Worm (Caenorhabditis elegans) whole organism, late embryonic: ENCODE data around the gene T05G5.1.
A peak's percentile ranks its signal among the peaks of the same experiment; 100 is the strongest.

ENCODE experiments used
- C08G9.2 ChIP-seq: sonication (generic microtip); optimal IDR thresholded peaks from 2 replicates; lab custom pipeline; 2016; ENCODE audit warnings: mild to moderate bottlenecking, missing genetic modification characterization, moderate library complexity, missing compliant biosample characterization
- C38D4.7 ChIP-seq: fragments of 200-800 bp; sonication (Bioruptor generic); optimal IDR thresholded peaks from 2 replicates; lab custom pipeline; 2018; ENCODE audit warnings: mild to moderate bottlenecking, missing genetic modification characterization, moderate library complexity, missing compliant biosample characterization
- F13H6.1 ChIP-seq: sonication (generic microtip); optimal IDR thresholded peaks from 2 replicates; lab custom pipeline; 2016; ENCODE audit warnings: missing genetic modification characterization, missing compliant biosample characterization
- T23F11.4 ChIP-seq: fragments of 200-800 bp; sonication (Bioruptor generic); optimal IDR thresholded peaks from 2 replicates; lab custom pipeline; 2018; ENCODE audit warnings: mild to moderate bottlenecking, missing genetic modification characterization, missing compliant biosample characterization
- Y22D7AL.16 ChIP-seq: sonication (generic microtip); optimal IDR thresholded peaks from 2 replicates; lab custom pipeline; 2016; ENCODE audit warnings: missing genetic modification characterization, missing compliant biosample characterization
- ahr-1 ChIP-seq: sonication (generic microtip); optimal IDR thresholded peaks from 2 replicates; lab custom pipeline; 2016; ENCODE audit warnings: missing genetic modification characterization, missing compliant biosample characterization
- ama-1 ChIP-seq: fragments of 150-350 bp; optimal IDR thresholded peaks from 2 replicates; lab custom pipeline; 2014
- ceh-14 ChIP-seq: sonication (generic microtip); optimal IDR thresholded peaks from 2 replicates; lab custom pipeline; 2016; ENCODE audit warnings: missing genotype, missing genetic modification characterization, missing compliant biosample characterization
- ceh-18 ChIP-seq: sonication (generic microtip); optimal IDR thresholded peaks from 2 replicates; lab custom pipeline; 2016; ENCODE audit warnings: missing genetic modification characterization, missing compliant biosample characterization
- ceh-24 ChIP-seq: sonication (generic microtip); optimal IDR thresholded peaks from 2 replicates; lab custom pipeline; 2016; ENCODE audit warnings: mild to moderate bottlenecking, missing genetic modification characterization, missing compliant biosample characterization
- ceh-30 ChIP-seq: fragments of 150-350 bp; optimal IDR thresholded peaks from 2 replicates; lab custom pipeline; 2014; ENCODE audit warnings: missing biosample characterization, missing genetic modification characterization
- ceh-45 ChIP-seq: fragments of 200-800 bp; sonication (Bioruptor generic); IDR thresholded peaks from 2 replicates; pipeline ENCODE4 v1.3.6; 2022; ENCODE audit warnings: missing genetic modification reagents, missing genetic modification characterization, missing compliant biosample characterization
- ceh-48 ChIP-seq: sonication (generic microtip); optimal IDR thresholded peaks from 2 replicates; lab custom pipeline; 2016; ENCODE audit warnings: missing genetic modification characterization, inconsistent platforms, missing compliant biosample characterization
- ceh-6 ChIP-seq: fragments of 200-800 bp; sonication (Bioruptor generic); optimal IDR thresholded peaks from 2 replicates; lab custom pipeline; 2018; ENCODE audit warnings: mild to moderate bottlenecking, missing genetic modification characterization, missing compliant biosample characterization
- ceh-9 ChIP-seq: sonication (generic microtip); optimal IDR thresholded peaks from 2 replicates; lab custom pipeline; 2016; ENCODE audit warnings: mild to moderate bottlenecking, missing genetic modification characterization, inconsistent platforms, missing compliant biosample characterization
- che-1 ChIP-seq: sonication (generic microtip); optimal IDR thresholded peaks from 2 replicates; lab custom pipeline; 2016; ENCODE audit warnings: mild to moderate bottlenecking, missing genetic modification characterization, missing compliant biosample characterization
- dmd-4 ChIP-seq: sonication (generic microtip); optimal IDR thresholded peaks from 2 replicates; lab custom pipeline; 2016; ENCODE audit warnings: borderline replicate concordance, missing genetic modification characterization, missing compliant biosample characterization
- elt-2 ChIP-seq: sonication (generic microtip); optimal IDR thresholded peaks from 2 replicates; lab custom pipeline; 2016; ENCODE audit warnings: missing genetic modification reagents, missing genetic modification characterization, missing compliant biosample characterization
- elt-4 ChIP-seq: sonication (generic microtip); optimal IDR thresholded peaks from 2 replicates; lab custom pipeline; 2016; ENCODE audit warnings: missing genetic modification characterization, missing compliant biosample characterization
- ets-4 ChIP-seq: sonication (generic microtip); optimal IDR thresholded peaks from 2 replicates; lab custom pipeline; 2016; ENCODE audit warnings: missing genetic modification characterization, missing compliant biosample characterization
- eyg-1 ChIP-seq: sonication (generic microtip); optimal IDR thresholded peaks from 2 replicates; lab custom pipeline; 2016; ENCODE audit warnings: missing genotype, missing genetic modification characterization, missing compliant biosample characterization
- fax-1 ChIP-seq: sonication (generic microtip); optimal IDR thresholded peaks from 2 replicates; lab custom pipeline; 2016; ENCODE audit warnings: missing genotype, missing genetic modification characterization, missing compliant biosample characterization
- fkh-10 ChIP-seq: fragments of 150-350 bp; optimal IDR thresholded peaks from 2 replicates; lab custom pipeline; 2014; ENCODE audit warnings: missing biosample characterization, missing genetic modification reagents, missing genetic modification characterization
- fkh-6 ChIP-seq: sonication (generic microtip); optimal IDR thresholded peaks from 2 replicates; lab custom pipeline; 2016; ENCODE audit warnings: missing genetic modification characterization, missing compliant biosample characterization
- gmeb-2 ChIP-seq: sonication (generic microtip); optimal IDR thresholded peaks from 2 replicates; lab custom pipeline; 2016; ENCODE audit warnings: missing genetic modification characterization, inconsistent platforms, missing compliant biosample characterization
- hlh-13 ChIP-seq: fragments of 200-800 bp; sonication (Bioruptor generic); optimal IDR thresholded peaks from 2 replicates; lab custom pipeline; 2018; ENCODE audit warnings: mild to moderate bottlenecking, missing genetic modification characterization, missing compliant biosample characterization
- hlh-30 ChIP-seq: sonication (generic microtip); optimal IDR thresholded peaks from 2 replicates; lab custom pipeline; 2017; ENCODE audit warnings: antibody characterized with exemption, missing genetic modification characterization, missing compliant biosample characterization; ENCODE audit not compliant: insufficient read depth
- hlh-6 ChIP-seq: sonication (generic microtip); optimal IDR thresholded peaks from 2 replicates; lab custom pipeline; 2016; ENCODE audit warnings: missing genotype, missing genetic modification characterization, missing compliant biosample characterization
- hlh-8 ChIP-seq: sonication (generic microtip); optimal IDR thresholded peaks from 2 replicates; lab custom pipeline; 2016; ENCODE audit warnings: missing genotype, missing genetic modification characterization, missing compliant biosample characterization
- lim-6 ChIP-seq: sonication (generic microtip); optimal IDR thresholded peaks from 2 replicates; lab custom pipeline; 2016; ENCODE audit warnings: missing genetic modification characterization, missing compliant biosample characterization
- lin-11 ChIP-seq: fragments of 200-800 bp; sonication (Bioruptor generic); optimal IDR thresholded peaks from 2 replicates; lab custom pipeline; 2018; ENCODE audit warnings: mild to moderate bottlenecking, missing genetic modification characterization, missing compliant biosample characterization
- mec-3 ChIP-seq: sonication (generic microtip); optimal IDR thresholded peaks from 2 replicates; lab custom pipeline; 2016; ENCODE audit warnings: borderline replicate concordance, missing genetic modification characterization, missing compliant biosample characterization
- nfya-1 ChIP-seq: sonication (generic microtip); optimal IDR thresholded peaks from 2 replicates; lab custom pipeline; 2017; ENCODE audit warnings: missing genetic modification characterization, mild to moderate bottlenecking, missing compliant biosample characterization, antibody characterized with exemption, moderate library complexity
- nhr-232 ChIP-seq: sonication (generic microtip); optimal IDR thresholded peaks from 2 replicates; lab custom pipeline; 2016; ENCODE audit warnings: missing genetic modification characterization, missing compliant biosample characterization
- npax-4 ChIP-seq: sonication (generic microtip); optimal IDR thresholded peaks from 2 replicates; lab custom pipeline; 2016; ENCODE audit warnings: missing genetic modification characterization, missing compliant biosample characterization
- odd-2 ChIP-seq: sonication (generic microtip); optimal IDR thresholded peaks from 2 replicates; lab custom pipeline; 2017; ENCODE audit warnings: antibody characterized with exemption, mild to moderate bottlenecking, missing genetic modification characterization, missing compliant biosample characterization
- pag-3 ChIP-seq: sonication (generic microtip); optimal IDR thresholded peaks from 2 replicates; lab custom pipeline; 2016; ENCODE audit warnings: missing compliant biosample characterization, missing genetic modification characterization, borderline replicate concordance
- pat-9 ChIP-seq: fragments of 200-800 bp; sonication (Bioruptor generic); optimal IDR thresholded peaks from 2 replicates; lab custom pipeline; 2018; ENCODE audit warnings: mild to moderate bottlenecking, missing genetic modification characterization, moderate library complexity, missing compliant biosample characterization
- pax-1 ChIP-seq: fragments of 150-350 bp; optimal IDR thresholded peaks from 2 replicates; lab custom pipeline; 2014; ENCODE audit warnings: missing biosample characterization, missing genetic modification characterization
- pha-4 ChIP-seq: fragments of 150-350 bp; optimal IDR thresholded peaks from 2 replicates; lab custom pipeline; 2018; ENCODE audit warnings: missing biosample characterization, missing genetic modification reagents, missing genetic modification characterization
- pqm-1 ChIP-seq: sonication (generic microtip); optimal IDR thresholded peaks from 2 replicates; lab custom pipeline; 2016; ENCODE audit warnings: missing genetic modification characterization, missing compliant biosample characterization
- pros-1 ChIP-seq: fragments of 150-350 bp; optimal IDR thresholded peaks from 2 replicates; lab custom pipeline; 2014; ENCODE audit warnings: missing biosample characterization, missing genetic modification reagents, missing genetic modification characterization
- ref-2 ChIP-seq: sonication (generic microtip); optimal IDR thresholded peaks from 2 replicates; lab custom pipeline; 2016; ENCODE audit warnings: missing genetic modification characterization, missing compliant biosample characterization
- rnt-1 ChIP-seq: sonication (generic microtip); optimal IDR thresholded peaks from 2 replicates; lab custom pipeline; 2016; ENCODE audit warnings: missing genetic modification characterization, missing compliant biosample characterization
- sdc-2 ChIP-seq: sonication (generic microtip); optimal IDR thresholded peaks from 2 replicates; lab custom pipeline; 2016; ENCODE audit warnings: missing genotype, missing genetic modification characterization, missing compliant biosample characterization
- sox-2 ChIP-seq: fragments of 200-800 bp; sonication (Bioruptor generic); IDR thresholded peaks from 2 replicates; pipeline ENCODE4 v1.3.6; 2022; ENCODE audit warnings: missing genetic modification reagents, missing genetic modification characterization, missing compliant biosample characterization
- syd-9 ChIP-seq: sonication (generic microtip); optimal IDR thresholded peaks from 2 replicates; lab custom pipeline; 2016; ENCODE audit warnings: mild to moderate bottlenecking, missing genetic modification characterization, moderate library complexity, missing compliant biosample characterization
- tbx-7 ChIP-seq: sonication (generic microtip); optimal IDR thresholded peaks from 2 replicates; lab custom pipeline; 2016; ENCODE audit warnings: missing genotype, missing genetic modification characterization, missing compliant biosample characterization
- ttx-3 ChIP-seq: sonication (generic microtip); optimal IDR thresholded peaks from 2 replicates; lab custom pipeline; 2016; ENCODE audit warnings: missing genetic modification reagents, missing genetic modification characterization, missing compliant biosample characterization
- unc-3 ChIP-seq, 2 experiments: fragments of 200-800 bp in 1 of 2; sonication (Bioruptor generic) in 1 of 2; sonication (generic microtip) in 1 of 2; conservative IDR thresholded peaks in 1 of 2; optimal IDR thresholded peaks in 1 of 2; 2 replicates each; pipeline versions ENCODE4 v1.3.6 to Lab custom; 2016 to 2022; ENCODE audit warnings: missing compliant biosample characterization in 2 of 2, missing genetic modification characterization in 2 of 2, missing genetic modification reagents in 1 of 2
- unc-42 ChIP-seq: sonication (generic microtip); optimal IDR thresholded peaks from 2 replicates; lab custom pipeline; 2016; ENCODE audit warnings: missing genotype, missing genetic modification characterization, missing compliant biosample characterization
- unc-86 ChIP-seq: sonication (generic microtip); optimal IDR thresholded peaks from 2 replicates; lab custom pipeline; 2016; ENCODE audit warnings: missing genetic modification characterization, missing compliant biosample characterization
- ztf-16 ChIP-seq: sonication (generic microtip); optimal IDR thresholded peaks from 2 replicates; lab custom pipeline; 2017; ENCODE audit warnings: missing genetic modification characterization, missing compliant biosample characterization

The T05G5.1 gene

DNA sequence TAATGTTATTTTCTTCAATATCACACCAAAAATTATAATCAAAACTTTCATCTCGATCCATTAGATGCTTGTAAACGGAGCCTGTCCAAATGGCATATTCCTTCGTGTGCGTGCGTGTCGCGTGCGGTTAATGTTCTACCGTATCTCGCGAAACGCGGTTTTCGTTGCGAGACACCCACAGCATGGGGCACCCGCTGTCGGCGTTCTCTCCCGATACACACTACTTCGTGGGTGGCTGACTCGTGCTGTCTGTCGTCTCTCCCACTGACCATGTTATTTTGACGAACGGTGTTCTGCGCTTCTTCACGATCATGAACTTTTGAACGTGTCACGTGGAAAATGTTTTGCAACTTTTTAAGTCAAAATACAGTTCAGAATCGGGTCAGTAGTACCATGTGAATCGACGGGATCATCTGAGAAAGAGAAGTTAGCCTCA is 22.3 kb upstream of the T05G5.1 start:
- peak; percentile 96 for TF ChIP-seq hlh-30
- peak; percentile 22 for TF ChIP-seq ttx-3 (tag; lab: Kevin White, UChicago)
- TF ChIP-seq hlh-6, result no peak
- TF ChIP-seq tbx-7 (tag; lab: Kevin White, UChicago), result peak; percentile 59
- no peak for TF ChIP-seq pag-3 (tag; lab: Kevin White, UChicago)
- peak; percentile 52 for TF ChIP-seq unc-86 (tag; lab: Kevin White, UChicago)
- peak; percentile 8 for TF ChIP-seq ahr-1 (tag; lab: Kevin White, UChicago)
- TF ChIP-seq ref-2, result peak; percentile 98
- TF ChIP-seq odd-2 (tag; lab: Kevin White, UChicago), result no peak
- no peak for TF ChIP-seq elt-4 (tag; lab: Kevin White, UChicago)
- TF ChIP-seq pqm-1 (tag; lab: Kevin White, UChicago), result peak; percentile 57
- peak; percentile 20 for TF ChIP-seq fkh-6 (tag; lab: Kevin White, UChicago)
- TF ChIP-seq che-1, result peak; percentile 56
- peak; percentile 94 for TF ChIP-seq rnt-1 (tag; lab: Kevin White, UChicago)
- peak; percentile 45 for TF ChIP-seq sdc-2
- peak; percentile 43 for TF ChIP-seq fax-1 (tag; lab: Kevin White, UChicago)
- TF ChIP-seq lin-11, result peak; percentile 31
- peak; percentile 78 for TF ChIP-seq elt-2
- peak; percentile 61 for TF ChIP-seq sox-2 (GFP tag; lab: Robert Waterston, UW)
- no peak for TF ChIP-seq ceh-9 (tag; lab: Kevin White, UChicago)
- peak; percentile 84 for TF ChIP-seq syd-9 (tag; lab: Kevin White, UChicago)
- TF ChIP-seq C38D4.7, result peak; percentile 66
- peak; percentile 54 for TF ChIP-seq ceh-14 (tag; lab: Kevin White, UChicago)
- no peak for TF ChIP-seq ceh-24 (tag; lab: Kevin White, UChicago)
- peak; percentile 50 for TF ChIP-seq hlh-8
- peak; percentile 74 for TF ChIP-seq T23F11.4 (GFP tag; lab: Kevin White, UChicago)
- peak; percentile 52 for TF ChIP-seq eyg-1
- TF ChIP-seq pax-1 (tag; lab: Kevin White, UChicago), result peak; percentile 56
- no peak for TF ChIP-seq npax-4 (tag; lab: Kevin White, UChicago)
- peak; percentile 96 for TF ChIP-seq ama-1 (lab: Kevin White, UChicago)
- TF ChIP-seq ets-4 (tag; lab: Kevin White, UChicago), result peak; percentile 62
- peak; percentile 68 for TF ChIP-seq unc-3 (GFP tag; conservative IDR thresholded peaks at IDR 0.05; lab: Robert Waterston, UW)
- TF ChIP-seq unc-3 (tag; optimal IDR thresholded peaks at IDR 0.05; lab: Kevin White, UChicago), result peak; percentile 39
- peak; percentile 92 for TF ChIP-seq pros-1
- TF ChIP-seq fkh-10 (GFP tag; lab: Kevin White, UChicago), result no peak
- no peak for TF ChIP-seq mec-3 (tag; lab: Kevin White, UChicago)
- TF ChIP-seq Y22D7AL.16 (tag; lab: Kevin White, UChicago), result peak; percentile 51
- peak; percentile 82 for TF ChIP-seq ceh-30
- TF ChIP-seq pha-4 (tag; lab: Kevin White, UChicago), result no peak
- TF ChIP-seq ceh-45 (GFP tag; lab: Robert Waterston, UW), result peak; percentile 55
- peak; percentile 79 for TF ChIP-seq ceh-6 (GFP tag; lab: Kevin White, UChicago)
- TF ChIP-seq ceh-48, result no peak
- peak; percentile 57 for TF ChIP-seq C08G9.2 (tag; lab: Kevin White, UChicago)
- TF ChIP-seq gmeb-2 (tag; lab: Kevin White, UChicago), result peak; percentile 65
- no peak for TF ChIP-seq lim-6
- peak; percentile 81 for TF ChIP-seq ztf-16 (tag; lab: Kevin White, UChicago)
- TF ChIP-seq nfya-1 (tag; lab: Kevin White, UChicago), result peak; percentile 99
- peak; percentile 79 for TF ChIP-seq dmd-4
- peak; percentile 93 for TF ChIP-seq ceh-18 (tag; lab: Kevin White, UChicago)
- peak; percentile 82 for TF ChIP-seq unc-42 (tag; lab: Kevin White, UChicago)
- no peak for TF ChIP-seq nhr-232
- peak; percentile 89 for TF ChIP-seq F13H6.1
- no peak for TF ChIP-seq hlh-13 (GFP tag; lab: Kevin White, UChicago)
- TF ChIP-seq pat-9 (tag; lab: Kevin White, UChicago), result peak; percentile 77
